Fruit fly (Drosophila melanogaster): ENCODE measurements around the gene CG32262.
A peak's percentile ranks its signal among the peaks of the same experiment; 100 is the strongest.

CG32262 gene

dm6 chr3L:3825485-3825813 lies 15.5 kb upstream of the CG32262 start (continued):
- TF ChIP-seq nom (GFP tag; optimal IDR thresholded peaks at IDR 0.05) (no peak), Mes4 (GFP tag; optimal IDR thresholded peaks at IDR 0.05) (no peak), Camta (GFP tag; optimal IDR thresholded peaks at IDR 0.05) (no peak), CG34422 (GFP tag; IDR thresholded peaks at IDR 0.05) (no peak), org-1 (GFP tag; optimal IDR thresholded peaks at IDR 0.05) (no peak), grau (tag; optimal IDR thresholded peaks at IDR 0.05) (no peak), pb (GFP tag; optimal IDR thresholded peaks at IDR 0.05) (no peak), shn (GFP tag; optimal IDR thresholded peaks at IDR 0.05) (no peak), crol (GFP tag; IDR thresholded peaks at IDR 0.05) (no peak), Dip2 (GFP tag; IDR thresholded peaks at IDR 0.05) (no peak), Med (GFP tag) (peak; percentile 66), caup (GFP tag; optimal IDR thresholded peaks at IDR 0.05; ENCODE audit: severe bottlenecking) (no peak), jumu (GFP tag; optimal IDR thresholded peaks at IDR 0.05) (no peak)

- peak; percentile 75 for TF ChIP-seq gcm (GFP tag; optimal IDR thresholded peaks at IDR 0.05)
- peak; percentile 67; the same call in 1 of the 4 replicates for TF ChIP-seq chinmo (GFP tag; IDR thresholded peaks at IDR 0.05; ENCODE audit: partially characterized antibody)
- peak; percentile 80 for TF ChIP-seq unpg (GFP tag; optimal IDR thresholded peaks at IDR 0.05)
- TF ChIP-seq YL-1 (GFP tag; optimal IDR thresholded peaks at IDR 0.05): peak; percentile 30
- no peak for TF ChIP-seq btn (GFP tag; optimal IDR thresholded peaks at IDR 0.05)
- 0 out of 2 replicates have a peak, but pooled peaks have one; percentile 34 for TF ChIP-seq wdn (GFP tag; IDR thresholded peaks at IDR 0.05)
- peak; percentile 59 for TF ChIP-seq CG9932 (GFP tag; IDR thresholded peaks at IDR 0.05)
- TF ChIP-seq Neu2 (GFP tag; optimal IDR thresholded peaks at IDR 0.05; ENCODE audit: borderline replicate concordance): no peak
- TF ChIP-seq CG4404 (GFP tag; IDR thresholded peaks at IDR 0.05): no peak
- peak; percentile 83 for TF ChIP-seq CG10209 (GFP tag; optimal IDR thresholded peaks at IDR 0.05)
- no peak for TF ChIP-seq CG4282 (GFP tag; optimal IDR thresholded peaks at IDR 0.05)
- peak; percentile 28 for TF ChIP-seq cg (GFP tag; optimal IDR thresholded peaks at IDR 0.05)
- peak; percentile 76 for TF ChIP-seq org-1 (GFP tag; optimal IDR thresholded peaks at IDR 0.05)
- no peak for TF ChIP-seq CG2889 (GFP tag; IDR thresholded peaks at IDR 0.05)
- peak; percentile 79 for TF ChIP-seq CG17359 (tag; optimal IDR thresholded peaks at IDR 0.05)
- TF ChIP-seq esg (GFP tag; conservative IDR thresholded peaks at IDR 0.05): peak; percentile 49; the same call in 1 of the 2 replicates
- TF ChIP-seq CG12659 (GFP tag; optimal IDR thresholded peaks at IDR 0.05): peak; percentile 85
- peak; percentile 73 for TF ChIP-seq CG6765 (GFP tag; optimal IDR thresholded peaks at IDR 0.05)
- peak; percentile 84 for TF ChIP-seq Sox100B (GFP tag; optimal IDR thresholded peaks at IDR 0.05)
- TF ChIP-seq Taf1 (GFP tag; IDR thresholded peaks at IDR 0.05): 0 out of 2 replicates have a peak, but pooled peaks have one; percentile 10
- TF ChIP-seq CG17829 (tag; optimal IDR thresholded peaks at IDR 0.05): peak; percentile 74
- no peak for TF ChIP-seq dimm (GFP tag; IDR thresholded peaks at IDR 0.05)
- peak; percentile 17 for TF ChIP-seq CG3995 (GFP tag; optimal IDR thresholded peaks at IDR 0.05)
- TF ChIP-seq CG3838 (GFP tag; optimal IDR thresholded peaks at IDR 0.05): no peak
- TF ChIP-seq sug (tag; optimal IDR thresholded peaks at IDR 0.05): peak; percentile 84
- TF ChIP-seq Abd-B (GFP tag; optimal IDR thresholded peaks at IDR 0.05): peak; percentile 60
- TF ChIP-seq tll (GFP tag; optimal IDR thresholded peaks at IDR 0.05): no peak
- no peak for TF ChIP-seq C15 (GFP tag; IDR thresholded peaks at IDR 0.05)
- peak; percentile 80 for TF ChIP-seq CG18619 (GFP tag; optimal IDR thresholded peaks at IDR 0.05)
- TF ChIP-seq CG15269 (tag; optimal IDR thresholded peaks at IDR 0.05): peak; percentile 87
- peak; percentile 30 for TF ChIP-seq kah (GFP tag; optimal IDR thresholded peaks at IDR 0.05)
- TF ChIP-seq CG17328 (GFP tag; IDR thresholded peaks at IDR 0.05): peak; percentile 53
- 0 out of 4 replicates have a peak, but pooled peaks have one; percentile 22 for TF ChIP-seq Dll (GFP tag; IDR thresholded peaks at IDR 0.05; ENCODE audit: partially characterized antibody)
- TF ChIP-seq pita (GFP tag; optimal IDR thresholded peaks at IDR 0.05): no peak
- TF ChIP-seq Optix (GFP tag; IDR thresholded peaks at IDR 0.05): no peak
- no peak for TF ChIP-seq Dp (GFP tag; optimal IDR thresholded peaks at IDR 0.05)
Observed at dm6 chr3L:3824790-3825484, 14.9 kb upstream of the CG32262 start, which contains the start of gene Rdh. Gene Rdh, plus strand, starts transcription at chr3L:3825449.
